Worm (Caenorhabditis elegans) whole organism, L1 larva: Measurements from ENCODE around the gene F08D12.4.

Experiments
- C04F5.9 ChIP-seq: sonication (generic microtip); optimal IDR thresholded peaks from 2 replicates; lab custom pipeline; 2016; ENCODE audit warnings: missing genetic modification characterization, missing compliant biosample characterization
- C34B4.2 ChIP-seq: sonication (generic microtip); optimal IDR thresholded peaks from 2 replicates; lab custom pipeline; 2017; ENCODE audit warnings: mild to moderate bottlenecking, missing genetic modification characterization, missing compliant biosample characterization
- Y116A8C.19 ChIP-seq: sonication (generic microtip); optimal IDR thresholded peaks from 2 replicates; lab custom pipeline; 2016; ENCODE audit warnings: missing compliant biosample characterization, missing genetic modification characterization, borderline replicate concordance
- alr-1 ChIP-seq: fragments of 200-800 bp; sonication (Bioruptor generic); optimal IDR thresholded peaks from 2 replicates; lab custom pipeline; 2018; ENCODE audit warnings: borderline replicate concordance, mild to moderate bottlenecking, missing genetic modification characterization, missing compliant biosample characterization
- aly-2 ChIP-seq: fragments of 150-350 bp; optimal IDR thresholded peaks from 2 replicates; lab custom pipeline; 2014; ENCODE audit warnings: missing biosample characterization, missing genetic modification characterization
- blmp-1 ChIP-seq: fragments of 150-350 bp; optimal IDR thresholded peaks from 2 replicates; lab custom pipeline; 2014; ENCODE audit warnings: missing biosample characterization, missing genetic modification characterization
- ceh-63 ChIP-seq: fragments of 200-800 bp; sonication (Bioruptor generic); optimal IDR thresholded peaks from 2 replicates; lab custom pipeline; 2018; ENCODE audit warnings: mild to moderate bottlenecking, missing genetic modification characterization, missing compliant biosample characterization
- ceh-8 ChIP-seq: fragments of 200-800 bp; sonication (Bioruptor generic); optimal IDR thresholded peaks from 2 replicates; lab custom pipeline; 2018; ENCODE audit warnings: mild to moderate bottlenecking, missing genetic modification characterization, moderate library complexity, missing compliant biosample characterization
- ceh-82 ChIP-seq, 3 experiments: fragments of 150-350 bp in 1 of 3; sonication (generic microtip) in 2 of 3; optimal IDR thresholded peaks; 2 replicates each; lab custom pipeline; 2014 to 2017; ENCODE audit warnings: missing biosample characterization in 3 of 3, missing genetic modification characterization in 3 of 3
- dsc-1 ChIP-seq: sonication (generic microtip); optimal IDR thresholded peaks from 2 replicates; lab custom pipeline; 2016; ENCODE audit warnings: mild to moderate bottlenecking, missing genetic modification characterization, missing compliant biosample characterization
- elt-3 ChIP-seq, 6 experiments: fragments of 150-350 bp in 1 of 6; sonication (generic microtip); optimal IDR thresholded peaks; 2 replicates each; lab custom pipeline; 2017 to 2018; ENCODE audit warnings: missing biosample characterization in 6 of 6, missing genetic modification characterization in 6 of 6, inconsistent platforms in 1 of 6
- fkh-4 ChIP-seq: sonication (generic microtip); optimal IDR thresholded peaks from 2 replicates; lab custom pipeline; 2016; ENCODE audit warnings: missing compliant biosample characterization, missing genetic modification characterization, borderline replicate concordance
- fkh-8 ChIP-seq: sonication (generic microtip); optimal IDR thresholded peaks from 2 replicates; lab custom pipeline; 2016; ENCODE audit warnings: mild to moderate bottlenecking, missing genetic modification characterization, missing compliant biosample characterization
- hlh-4 ChIP-seq: sonication (generic microtip); optimal IDR thresholded peaks from 2 replicates; lab custom pipeline; 2016; ENCODE audit warnings: mild to moderate bottlenecking, missing genetic modification characterization, missing compliant biosample characterization
- irx-1 ChIP-seq: sonication (generic microtip); optimal IDR thresholded peaks from 2 replicates; lab custom pipeline; 2016; ENCODE audit warnings: missing genetic modification characterization, missing compliant biosample characterization
- isw-1 ChIP-seq: fragments of 200-800 bp; sonication (Bioruptor generic); IDR thresholded peaks from 2 replicates; pipeline ENCODE4 v1.3.6; 2022; ENCODE audit warnings: missing genetic modification characterization, missing compliant biosample characterization
- lin-14 ChIP-seq: fragments of 200-800 bp; sonication (Bioruptor generic); optimal IDR thresholded peaks from 2 replicates; lab custom pipeline; 2018; ENCODE audit warnings: mild to moderate bottlenecking, missing genetic modification characterization, moderate library complexity, missing compliant biosample characterization
- lin-15B ChIP-seq: fragments of 150-350 bp; sonication (generic microtip); optimal IDR thresholded peaks from 3 replicates; lab custom pipeline; 2014; ENCODE audit warnings: missing biosample characterization, missing genetic modification characterization
- lin-35 ChIP-seq, 2 experiments: fragments of 150-350 bp; optimal IDR thresholded peaks; 2 replicates each; lab custom pipeline; 2014; ENCODE audit warnings: missing biosample characterization in 2 of 2, missing genetic modification characterization in 2 of 2, missing genetic modification reagents in 2 of 2
- lsy-2 ChIP-seq, 2 experiments: fragments of 150-350 bp; optimal IDR thresholded peaks; 2 replicates each; lab custom pipeline; 2014; ENCODE audit warnings: missing biosample characterization in 2 of 2, missing genetic modification characterization in 2 of 2
- mab-9 ChIP-seq: fragments of 200-800 bp; sonication (Bioruptor generic); IDR thresholded peaks from 2 replicates; pipeline ENCODE4 v1.3.6; 2022; ENCODE audit warnings: missing genetic modification reagents, missing genetic modification characterization, missing compliant biosample characterization
- mdl-1 ChIP-seq, 2 experiments: fragments of 150-350 bp; optimal IDR thresholded peaks; 2 replicates each; lab custom pipeline; 2014 to 2017; ENCODE audit warnings: missing biosample characterization in 2 of 2, missing genetic modification characterization in 2 of 2, inconsistent platforms in 1 of 2
- mef-2 ChIP-seq: fragments of 150-350 bp; optimal IDR thresholded peaks from 2 replicates; lab custom pipeline; 2014; ENCODE audit warnings: missing biosample characterization, missing genetic modification characterization
- mep-1 ChIP-seq: fragments of 150-350 bp; optimal IDR thresholded peaks from 2 replicates; lab custom pipeline; 2014; ENCODE audit warnings: missing biosample characterization, missing genetic modification characterization
- nhr-11 ChIP-seq: fragments of 150-350 bp; optimal IDR thresholded peaks from 2 replicates; lab custom pipeline; 2014; ENCODE audit warnings: missing biosample characterization, missing genetic modification characterization
- nhr-19 ChIP-seq: fragments of 200-800 bp; sonication (Bioruptor generic); conservative IDR thresholded peaks from 2 replicates; pipeline ENCODE4 v1.3.6; 2022; ENCODE audit warnings: missing genetic modification characterization, missing compliant biosample characterization
- nhr-20 ChIP-seq: sonication (generic microtip); optimal IDR thresholded peaks from 2 replicates; lab custom pipeline; 2016; ENCODE audit warnings: mild to moderate bottlenecking, missing genetic modification characterization, missing compliant biosample characterization
- nhr-28 ChIP-seq: fragments of 150-350 bp; optimal IDR thresholded peaks from 2 replicates; lab custom pipeline; 2014; ENCODE audit warnings: missing biosample characterization, missing genetic modification characterization
- nhr-71 ChIP-seq: sonication (generic microtip); optimal IDR thresholded peaks from 2 replicates; lab custom pipeline; 2016; ENCODE audit warnings: mild to moderate bottlenecking, missing genetic modification characterization, moderate library complexity, missing compliant biosample characterization
- nhr-85 ChIP-seq: sonication (generic microtip); peaks from one replicate; lab custom pipeline; 2016; ENCODE audit warnings: missing genetic modification characterization, inconsistent platforms, missing compliant biosample characterization
- nhr-90 ChIP-seq: sonication (generic microtip); optimal IDR thresholded peaks from 2 replicates; lab custom pipeline; 2016; ENCODE audit warnings: mild to moderate bottlenecking, missing genetic modification characterization, missing compliant biosample characterization; ENCODE audit not compliant: poor library complexity
- pag-3 ChIP-seq: sonication (generic microtip); optimal IDR thresholded peaks from 2 replicates; lab custom pipeline; 2017; ENCODE audit warnings: missing genetic modification characterization, mild to moderate bottlenecking, missing compliant biosample characterization, antibody characterized with exemption, borderline replicate concordance; ENCODE audit not compliant: insufficient read depth
- pqm-1 ChIP-seq: sonication (generic microtip); optimal IDR thresholded peaks from 3 replicates; lab custom pipeline; 2017; ENCODE audit warnings: missing biosample characterization, missing genetic modification characterization
- rnt-1 ChIP-seq: sonication (generic microtip); optimal IDR thresholded peaks from 2 replicates; lab custom pipeline; 2016; ENCODE audit warnings: mild to moderate bottlenecking, missing genetic modification characterization, moderate library complexity, missing compliant biosample characterization
- snu-23 ChIP-seq: sonication (generic microtip); optimal IDR thresholded peaks from 2 replicates; lab custom pipeline; 2016; ENCODE audit warnings: missing genetic modification characterization, missing compliant biosample characterization
- sox-4 ChIP-seq: sonication (generic microtip); optimal IDR thresholded peaks from 2 replicates; lab custom pipeline; 2016; ENCODE audit warnings: missing genetic modification characterization, missing compliant biosample characterization
- sptf-1 ChIP-seq: fragments of 150-350 bp; optimal IDR thresholded peaks from 2 replicates; lab custom pipeline; 2014; ENCODE audit warnings: missing biosample characterization, missing genetic modification characterization
- swsn-7 ChIP-seq: sonication (generic microtip); optimal IDR thresholded peaks from 2 replicates; lab custom pipeline; 2016; ENCODE audit warnings: missing genetic modification characterization, missing compliant biosample characterization
- tbx-2 ChIP-seq: sonication (generic microtip); optimal IDR thresholded peaks from 2 replicates; lab custom pipeline; 2016; ENCODE audit warnings: missing genetic modification characterization, missing compliant biosample characterization
- unc-30 ChIP-seq: sonication (generic microtip); optimal IDR thresholded peaks from 2 replicates; lab custom pipeline; 2017; ENCODE audit warnings: missing biosample characterization, missing genetic modification characterization
- unc-62 ChIP-seq: fragments of 150-350 bp; optimal IDR thresholded peaks from 2 replicates; lab custom pipeline; 2014; ENCODE audit warnings: missing biosample characterization, missing genetic modification reagents, missing genetic modification characterization
- unc-98 ChIP-seq: fragments of 200-800 bp; sonication (Bioruptor generic); IDR thresholded peaks from 2 replicates; pipeline ENCODE4 v1.3.6; 2022; ENCODE audit warnings: missing genetic modification characterization, missing compliant biosample characterization
- vab-15 ChIP-seq: sonication (generic microtip); optimal IDR thresholded peaks from 2 replicates; lab custom pipeline; 2017; ENCODE audit warnings: missing genotype, mild to moderate bottlenecking, missing genetic modification characterization, missing compliant biosample characterization
- zag-1 ChIP-seq: fragments of 150-350 bp; optimal IDR thresholded peaks from 2 replicates; lab custom pipeline; 2014; ENCODE audit warnings: missing biosample characterization, missing genetic modification characterization
- ztf-4 ChIP-seq: fragments of 150-350 bp; optimal IDR thresholded peaks from 2 replicates; lab custom pipeline; 2014; ENCODE audit warnings: missing biosample characterization, missing genetic modification characterization

F08D12.4 gene

ce11 chrII:2804949-2805348 lies 27.0 kb downstream of the F08D12.4 start:
- TF ChIP-seq ceh-8 (no peak), nhr-90 (tag; lab: Kevin White, UChicago) (no peak), nhr-71 (peak; percentile 23), elt-3 (tag; optimal IDR thresholded peaks at IDR 0.05; lab: Kevin White, UChicago) (peak in 2 of 6 experiments; percentile 40 to 52), tbx-2 (tag; lab: Kevin White, UChicago) (peak; percentile 22), lin-14 (peak; percentile 49), dsc-1 (tag; lab: Kevin White, UChicago) (no peak), mef-2 (tag; lab: Kevin White, UChicago) (no peak), isw-1 (GFP tag; lab: Robert Waterston, UW) (no peak), sptf-1 (tag; lab: Kevin White, UChicago) (no peak), unc-62 (GFP tag; lab: Kevin White, UChicago) (no peak), hlh-4 (tag; lab: Kevin White, UChicago) (no peak), fkh-8 (no peak), ceh-63 (no peak), rnt-1 (no peak), lin-35 (GFP tag; optimal IDR thresholded peaks at IDR 0.05; lab: Kevin White, UChicago) (peak in 1 of 2 experiments; percentile 65), Y116A8C.19 (no peak), snu-23 (GFP tag; lab: Kevin White, UChicago) (peak; percentile 40), mab-9 (GFP tag; lab: Robert Waterston, UW) (no peak), nhr-28 (tag; lab: Kevin White, UChicago) (no peak), aly-2 (tag; lab: Kevin White, UChicago) (no peak), mdl-1 (tag; optimal IDR thresholded peaks at IDR 0.05; lab: Kevin White, UChicago) (peak in 1 of 2 experiments; percentile 28), swsn-7 (tag; lab: Kevin White, UChicago) (no peak), lsy-2 (tag; optimal IDR thresholded peaks at IDR 0.05; lab: Kevin White, UChicago) (peak in 1 of 2 experiments; percentile 14), C04F5.9 (no peak), sox-4 (tag; lab: Kevin White, UChicago) (no peak), alr-1 (tag; lab: Kevin White, UChicago) (no peak), nhr-11 (no peak), unc-30 (tag; lab: Kevin White, UChicago) (no peak), unc-98 (no peak), nhr-20 (tag; lab: Kevin White, UChicago) (peak; percentile 4), nhr-85 (tag; lab: Kevin White, UChicago) (peak; percentile 14), pag-3 (no peak), ceh-82 (tag; optimal IDR thresholded peaks at IDR 0.05; lab: Kevin White, UChicago) (no peak), fkh-4 (tag; lab: Kevin White, UChicago) (no peak), pqm-1 (no peak), nhr-19 (0 out of 2 replicates have a peak, but pooled peaks have one; percentile 2), vab-15 (tag; lab: Kevin White, UChicago) (no peak), irx-1 (no peak), lin-15B (no peak), mep-1 (tag; lab: Kevin White, UChicago) (no peak), ztf-4 (tag; lab: Kevin White, UChicago) (no peak)

ce11 chrII:2805566-2805965 lies 27.6 kb downstream of the F08D12.4 start:
- TF ChIP-seq C04F5.9: no peak
- no peak for TF ChIP-seq C34B4.2
- TF ChIP-seq pqm-1: no peak
- peak in 1 of 6 experiments; percentile 50 for TF ChIP-seq elt-3 (tag; optimal IDR thresholded peaks at IDR 0.05; lab: Kevin White, UChicago)
- no peak for TF ChIP-seq lin-14
- TF ChIP-seq zag-1 (tag; lab: Kevin White, UChicago): no peak
- no peak for TF ChIP-seq mab-9 (GFP tag; lab: Robert Waterston, UW)
- TF ChIP-seq nhr-20 (tag; lab: Kevin White, UChicago): peak; percentile 0
- TF ChIP-seq nhr-85 (tag; lab: Kevin White, UChicago): peak; percentile 61
- TF ChIP-seq blmp-1 (tag; lab: Kevin White, UChicago): peak; percentile 18
